Worm (Caenorhabditis elegans) whole organism, mixed stage, embryonic: ENCODE data around the gene T04F3.3.

Source experiments
- M03D4.4 ChIP-seq: sonication (generic microtip); optimal IDR thresholded peaks from 2 replicates; lab custom pipeline; 2017; ENCODE audit warnings: mild to moderate bottlenecking, missing genetic modification characterization, missing compliant biosample characterization
- bed-3 ChIP-seq: fragments of 200-800 bp; sonication (Bioruptor generic); optimal IDR thresholded peaks from 3 replicates; lab custom pipeline; 2018; ENCODE audit warnings: mild to moderate bottlenecking, missing genetic modification characterization, moderate library complexity, missing compliant biosample characterization
- blmp-1 ChIP-seq: fragments of 150-350 bp; optimal IDR thresholded peaks from 2 replicates; lab custom pipeline; 2014; ENCODE audit warnings: missing biosample characterization, missing genetic modification characterization
- ceh-39 ChIP-seq: fragments of 150-350 bp; optimal IDR thresholded peaks from 2 replicates; lab custom pipeline; 2014; ENCODE audit warnings: missing biosample characterization, missing genetic modification characterization
- ceh-43 ChIP-seq: fragments of 200-800 bp; sonication (Bioruptor generic); optimal IDR thresholded peaks from 2 replicates; lab custom pipeline; 2018; ENCODE audit warnings: mild to moderate bottlenecking, missing genetic modification characterization, moderate library complexity, missing compliant biosample characterization
- ceh-83 ChIP-seq: fragments of 200-800 bp; sonication (Bioruptor generic); optimal IDR thresholded peaks from 2 replicates; lab custom pipeline; 2018; ENCODE audit warnings: mild to moderate bottlenecking, missing genetic modification characterization, missing compliant biosample characterization
- cnd-1 ChIP-seq: fragments of 200-800 bp; sonication (Bioruptor generic); optimal IDR thresholded peaks from 2 replicates; lab custom pipeline; 2018; ENCODE audit warnings: mild to moderate bottlenecking, missing genetic modification characterization, missing compliant biosample characterization
- drap-1 ChIP-seq: fragments of 200-800 bp; sonication (Bioruptor generic); optimal IDR thresholded peaks from 3 replicates; lab custom pipeline; 2018; ENCODE audit warnings: mild to moderate bottlenecking, missing genetic modification characterization, missing compliant biosample characterization
- elt-3 ChIP-seq: fragments of 150-350 bp; optimal IDR thresholded peaks from 2 replicates; lab custom pipeline; 2014; ENCODE audit warnings: missing biosample characterization, missing genetic modification characterization
- ham-2 ChIP-seq: fragments of 200-800 bp; sonication (Bioruptor generic); optimal IDR thresholded peaks from 2 replicates; lab custom pipeline; 2018; ENCODE audit warnings: mild to moderate bottlenecking, missing genetic modification characterization, missing compliant biosample characterization
- hlh-1 ChIP-seq: fragments of 150-350 bp; optimal IDR thresholded peaks from 2 replicates; lab custom pipeline; 2014; ENCODE audit warnings: missing biosample characterization, missing genetic modification reagents, missing genetic modification characterization
- lin-13 ChIP-seq: fragments of 150-350 bp; optimal IDR thresholded peaks from 2 replicates; lab custom pipeline; 2014; ENCODE audit warnings: missing biosample characterization, missing genetic modification characterization
- lin-32 ChIP-seq: fragments of 200-800 bp; sonication (Bioruptor generic); optimal IDR thresholded peaks from 2 replicates; lab custom pipeline; 2018; ENCODE audit warnings: mild to moderate bottlenecking, missing genetic modification characterization, missing compliant biosample characterization
- lsy-2 ChIP-seq: fragments of 150-350 bp; optimal IDR thresholded peaks from 2 replicates; lab custom pipeline; 2014; ENCODE audit warnings: missing biosample characterization, missing genetic modification characterization
- mab-5 ChIP-seq: fragments of 150-350 bp; optimal IDR thresholded peaks from 2 replicates; lab custom pipeline; 2014; ENCODE audit warnings: missing biosample characterization, missing genetic modification characterization
- mep-1 ChIP-seq: fragments of 150-350 bp; optimal IDR thresholded peaks from 2 replicates; lab custom pipeline; 2017; ENCODE audit warnings: missing biosample characterization, missing genetic modification reagents, missing genetic modification characterization, inconsistent platforms
- mls-2 ChIP-seq: sonication (generic microtip); optimal IDR thresholded peaks from 2 replicates; lab custom pipeline; 2016; ENCODE audit warnings: mild to moderate bottlenecking, missing genetic modification characterization, moderate library complexity, missing compliant biosample characterization
- nhr-2 ChIP-seq: fragments of 150-350 bp; optimal IDR thresholded peaks from 2 replicates; lab custom pipeline; 2014; ENCODE audit warnings: missing biosample characterization, missing genetic modification characterization
- nhr-237 ChIP-seq: fragments of 150-350 bp; optimal IDR thresholded peaks from 2 replicates; lab custom pipeline; 2014; ENCODE audit warnings: missing biosample characterization, missing genetic modification characterization
- nhr-28 ChIP-seq: fragments of 150-350 bp; optimal IDR thresholded peaks from 2 replicates; lab custom pipeline; 2014; ENCODE audit warnings: missing biosample characterization, missing genetic modification characterization
- nhr-76 ChIP-seq: sonication (generic microtip); optimal IDR thresholded peaks from 2 replicates; lab custom pipeline; 2017; ENCODE audit warnings: missing biosample characterization, missing genetic modification characterization
- pha-4 ChIP-seq: fragments of 150-350 bp; optimal IDR thresholded peaks from 2 replicates; lab custom pipeline; 2018; ENCODE audit warnings: missing biosample characterization, missing genetic modification reagents, missing genetic modification characterization
- sem-2 ChIP-seq: fragments of 200-800 bp; sonication (Bioruptor generic); optimal IDR thresholded peaks from 2 replicates; lab custom pipeline; 2018; ENCODE audit warnings: mild to moderate bottlenecking, missing genetic modification characterization, missing compliant biosample characterization
- snpc-4 ChIP-seq: fragments of 150-350 bp; optimal IDR thresholded peaks from 2 replicates; lab custom pipeline; 2014; ENCODE audit warnings: missing biosample characterization, missing genetic modification characterization
- sptf-1 ChIP-seq: sonication (generic microtip); optimal IDR thresholded peaks from 2 replicates; lab custom pipeline; 2017; ENCODE audit warnings: mild to moderate bottlenecking, missing genetic modification characterization, moderate library complexity, missing compliant biosample characterization
- tbx-8 ChIP-seq: fragments of 200-800 bp; sonication (Bioruptor generic); optimal IDR thresholded peaks from 2 replicates; lab custom pipeline; 2018; ENCODE audit warnings: mild to moderate bottlenecking, missing genetic modification characterization, moderate library complexity, missing compliant biosample characterization
- unc-120 ChIP-seq: sonication (generic microtip); optimal IDR thresholded peaks from 2 replicates; lab custom pipeline; 2017; ENCODE audit warnings: missing genetic modification characterization, missing compliant biosample characterization; ENCODE audit not compliant: poor library complexity, severe bottlenecking
- unc-39 ChIP-seq: fragments of 150-350 bp; optimal IDR thresholded peaks from 2 replicates; lab custom pipeline; 2014; ENCODE audit warnings: missing biosample characterization, missing genetic modification characterization
- zip-8 ChIP-seq: fragments of 150-350 bp; optimal IDR thresholded peaks from 2 replicates; lab custom pipeline; 2014; ENCODE audit warnings: missing biosample characterization, missing genetic modification characterization
- ztf-11 ChIP-seq: fragments of 150-350 bp; optimal IDR thresholded peaks from 2 replicates; lab custom pipeline; 2014; ENCODE audit warnings: missing biosample characterization, missing genetic modification characterization

The T04F3.3 gene

DNA sequence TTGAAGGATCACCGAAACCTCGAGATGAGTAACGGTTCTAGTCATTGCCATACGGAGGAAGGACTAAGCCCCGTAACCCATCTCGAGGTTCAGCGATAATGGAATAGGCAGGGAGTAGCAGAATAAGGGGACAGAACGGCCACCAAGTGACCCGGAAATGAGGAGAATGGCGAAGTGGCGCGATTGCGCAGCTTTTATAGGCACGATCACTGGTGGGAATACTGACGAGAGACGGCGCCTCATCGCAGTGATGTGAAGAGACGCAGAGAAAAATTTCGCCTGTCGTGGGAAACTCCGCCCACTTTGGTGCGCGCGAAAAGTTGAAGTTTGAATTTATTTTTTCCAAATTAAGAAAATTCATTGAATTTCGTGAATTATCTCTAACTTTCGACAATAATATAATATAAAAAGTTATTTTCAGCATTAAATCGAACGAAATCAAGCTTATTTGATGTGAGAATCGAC, 11.3 kb downstream of the T04F3.3 start, which contains the start of gene F55A11.4:
Gene F55A11.4 (plus strand): TSS at position 415 of the 465 bp plus-strand sequence.
- peak; percentile 19 for TF ChIP-seq drap-1 (GFP tag; lab: Kevin White, UChicago)
- no peak for TF ChIP-seq mls-2 (tag; lab: Kevin White, UChicago)
- TF ChIP-seq sem-2: no peak
- peak; percentile 34 for TF ChIP-seq ham-2
- peak; percentile 25 for TF ChIP-seq unc-120 (tag; lab: Kevin White, UChicago)

DNA sequence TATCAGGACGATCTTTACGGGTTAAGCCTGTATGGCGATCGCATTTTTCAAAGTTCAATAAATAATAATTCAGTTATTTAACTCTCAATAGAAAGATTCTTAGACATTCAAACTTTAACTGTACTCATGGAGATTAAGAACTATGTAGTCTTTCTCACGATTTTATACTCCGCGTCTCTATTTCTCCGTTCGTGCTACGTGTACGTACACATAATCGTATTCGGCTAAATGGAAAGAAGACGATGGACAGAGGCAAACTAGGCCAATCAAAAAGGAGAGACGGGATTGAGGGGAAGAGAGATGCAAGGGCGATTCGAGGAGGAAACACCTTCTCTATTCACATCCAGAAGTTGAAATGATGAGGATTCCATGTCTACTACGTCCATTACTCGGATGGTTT, 14.7 kb downstream of the T04F3.3 start, which contains the start of gene bus-18:
Gene bus-18 (plus strand): TSS at position 301 of the 400 bp plus-strand sequence.
- TF ChIP-seq sptf-1 (tag; lab: Kevin White, UChicago): no peak
- TF ChIP-seq mep-1: no peak
- no peak for TF ChIP-seq lin-32 (GFP tag; lab: Kevin White, UChicago)
- no peak for TF ChIP-seq zip-8
- no peak for TF ChIP-seq tbx-8
- no peak for TF ChIP-seq ham-2
- no peak for TF ChIP-seq lsy-2 (tag; lab: Kevin White, UChicago)
- no peak for TF ChIP-seq unc-120 (tag; lab: Kevin White, UChicago)
- TF ChIP-seq ceh-43 (GFP tag; lab: Kevin White, UChicago): no peak
- no peak for TF ChIP-seq nhr-28 (tag; lab: Kevin White, UChicago)
- TF ChIP-seq ceh-39 (tag; lab: Kevin White, UChicago): no peak
- no peak for TF ChIP-seq ztf-11 (tag; lab: Kevin White, UChicago)
- TF ChIP-seq ceh-83 (GFP tag; lab: Kevin White, UChicago): no peak
- TF ChIP-seq snpc-4 (tag; lab: Kevin White, UChicago): no peak
- TF ChIP-seq M03D4.4 (tag; lab: Kevin White, UChicago): no peak
- no peak for TF ChIP-seq mls-2 (tag; lab: Kevin White, UChicago)
- no peak for TF ChIP-seq blmp-1 (tag; lab: Kevin White, UChicago)
- TF ChIP-seq lin-13 (tag; lab: Kevin White, UChicago): no peak
- TF ChIP-seq bed-3 (GFP tag; lab: Kevin White, UChicago): no peak
- TF ChIP-seq nhr-237 (tag; lab: Kevin White, UChicago): no peak

DNA sequence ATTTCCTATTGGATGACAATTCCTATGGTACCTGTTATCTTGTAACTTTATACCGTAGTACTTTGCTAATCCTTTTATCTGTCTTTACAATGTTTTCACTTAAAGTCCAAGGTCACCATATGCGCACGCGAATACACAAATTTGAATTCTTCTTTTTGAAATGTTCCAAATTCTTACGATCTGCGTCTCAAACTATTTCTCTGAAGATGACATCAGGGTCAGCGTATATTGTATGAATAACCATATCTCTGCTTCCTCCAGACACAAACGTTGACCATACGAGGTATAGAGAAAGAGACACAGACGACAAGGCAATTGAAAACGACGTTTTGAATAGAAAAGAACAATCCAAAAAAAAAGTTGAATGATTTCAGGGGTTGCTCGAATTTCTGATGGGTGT, 15.2 kb downstream of the T04F3.3 start:
- TF ChIP-seq sem-2: no peak
- no peak for TF ChIP-seq nhr-76 (tag; lab: Kevin White, UChicago)
- TF ChIP-seq pha-4 (tag; lab: Kevin White, UChicago): no peak
- no peak for TF ChIP-seq hlh-1 (tag; lab: Kevin White, UChicago)
- TF ChIP-seq unc-39: no peak
- no peak for TF ChIP-seq zip-8
- TF ChIP-seq lin-32 (GFP tag; lab: Kevin White, UChicago): no peak
- no peak for TF ChIP-seq nhr-2 (tag; lab: Kevin White, UChicago)
- TF ChIP-seq lin-13 (tag; lab: Kevin White, UChicago): no peak
- TF ChIP-seq nhr-28 (tag; lab: Kevin White, UChicago): no peak
- TF ChIP-seq lsy-2 (tag; lab: Kevin White, UChicago): no peak
- no peak for TF ChIP-seq M03D4.4 (tag; lab: Kevin White, UChicago)
- TF ChIP-seq drap-1 (GFP tag; lab: Kevin White, UChicago): no peak
- no peak for TF ChIP-seq ceh-43 (GFP tag; lab: Kevin White, UChicago)
- no peak for TF ChIP-seq cnd-1 (tag; lab: Kevin White, UChicago)
- no peak for TF ChIP-seq elt-3 (tag; lab: Kevin White, UChicago)
- TF ChIP-seq ceh-39 (tag; lab: Kevin White, UChicago): no peak

DNA sequence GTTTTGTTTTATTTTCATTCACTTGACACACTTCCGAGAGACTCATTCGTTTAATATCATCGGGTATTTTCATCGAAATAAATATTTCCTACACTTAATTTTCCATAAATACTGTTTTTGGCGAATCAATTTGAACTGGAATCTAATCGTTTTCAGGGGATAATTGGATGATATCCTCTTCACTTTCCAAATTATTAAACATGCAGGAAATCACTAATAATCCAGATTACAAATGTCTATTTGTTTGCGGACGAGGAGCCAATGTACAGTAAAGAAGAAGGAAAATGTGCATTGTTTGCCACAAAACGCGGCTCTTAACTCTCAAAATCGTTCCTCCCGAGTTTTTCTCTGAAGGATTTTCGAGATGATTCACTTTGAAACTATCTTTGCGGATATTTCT, 17.8 kb downstream of the T04F3.3 start, which contains the start of gene F55A11.6:
Gene F55A11.6 (plus strand): TSS at position 301 of the 400 bp plus-strand sequence.
- TF ChIP-seq ham-2: no peak

DNA sequence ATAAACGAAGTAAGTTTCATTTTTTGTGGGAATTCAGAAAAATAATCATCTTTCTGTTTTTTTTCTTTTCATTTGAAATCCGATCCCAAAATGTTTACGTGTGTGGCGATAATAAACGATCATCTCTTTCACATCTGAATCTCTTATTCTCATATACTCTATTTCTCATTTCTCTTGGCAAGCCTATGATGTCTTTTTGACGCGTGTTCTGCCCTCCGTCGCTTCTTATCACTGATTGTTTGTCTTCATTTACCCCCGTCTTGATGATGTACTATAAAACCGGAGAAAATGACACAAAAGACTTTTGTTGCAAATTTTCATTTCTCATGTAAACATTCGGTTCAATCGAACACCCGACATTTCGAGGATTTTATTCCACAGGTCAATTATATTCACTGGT, 19.1 kb downstream of the T04F3.3 start:
- TF ChIP-seq mep-1: no peak
- no peak for TF ChIP-seq lsy-2 (tag; lab: Kevin White, UChicago)
- peak; percentile 51 for TF ChIP-seq unc-120 (tag; lab: Kevin White, UChicago)
- TF ChIP-seq nhr-76 (tag; lab: Kevin White, UChicago): no peak
- TF ChIP-seq mab-5 (tag; lab: Kevin White, UChicago): no peak
